Fruit fly (Drosophila melanogaster) whole organism, embryonic: ENCODE results near the gene CG33641.
A peak's percentile ranks its signal among the peaks of the same experiment; 100 is the strongest.

Source experiments
- ATbp ChIP-seq: fragments of 200-800 bp; sonication (Bioruptor generic); optimal IDR thresholded peaks from 2 replicates; lab custom pipeline; 2017; ENCODE audit warnings: missing biosample characterization, mild to moderate bottlenecking, missing genetic modification characterization, missing genetic modification reagents
- Atf6 ChIP-seq: fragments of 200-800 bp; sonication (Bioruptor generic); IDR thresholded peaks from 2 replicates; pipeline ENCODE4 v1.3.6; 2022; ENCODE audit warnings: missing biosample characterization, missing genetic modification characterization
- B-H2 ChIP-seq: fragments of 200-800 bp; sonication (Bioruptor generic); optimal IDR thresholded peaks from 2 replicates; lab custom pipeline; 2018; ENCODE audit warnings: missing biosample characterization, mild to moderate bottlenecking, missing genetic modification characterization
- CG10267 ChIP-seq: fragments of 200-800 bp; sonication (Bioruptor generic); optimal IDR thresholded peaks from 2 replicates; lab custom pipeline; 2018; ENCODE audit warnings: missing biosample characterization, mild to moderate bottlenecking, missing genetic modification characterization, moderate library complexity
- CG11723 ChIP-seq: fragments of 200-800 bp; sonication (Bioruptor generic); optimal IDR thresholded peaks from 2 replicates; lab custom pipeline; 2017; ENCODE audit warnings: missing biosample characterization, mild to moderate bottlenecking, missing genetic modification characterization
- CG1233 ChIP-seq: fragments of 200-800 bp; sonication (Bioruptor generic); optimal IDR thresholded peaks from 4 replicates; lab custom pipeline; 2018; ENCODE audit warnings: missing biosample characterization, mild to moderate bottlenecking, missing genetic modification characterization
- CG12391 ChIP-seq: fragments of 200-800 bp; sonication (Bioruptor generic); optimal IDR thresholded peaks from 3 replicates; lab custom pipeline; 2018; ENCODE audit warnings: missing biosample characterization, mild to moderate bottlenecking, missing genetic modification characterization, moderate library complexity
- CG12744 ChIP-seq: fragments of 200-800 bp; sonication (Bioruptor generic); optimal IDR thresholded peaks from 2 replicates; lab custom pipeline; 2016; ENCODE audit warnings: missing biosample characterization, missing genetic modification characterization
- CG12942 ChIP-seq: fragments of 200-800 bp; sonication (Bioruptor generic); optimal IDR thresholded peaks from 3 replicates; lab custom pipeline; 2016; ENCODE audit warnings: missing biosample characterization, missing genetic modification characterization
- CG13287 ChIP-seq: fragments of 200-800 bp; sonication (Bioruptor generic); IDR thresholded peaks from 2 replicates; pipeline ENCODE4 v1.3.6; 2022; ENCODE audit warnings: missing biosample characterization, missing genetic modification characterization; ENCODE audit not compliant: partially characterized antibody
- CG14965 ChIP-seq: fragments of 200-800 bp; sonication (Bioruptor generic); optimal IDR thresholded peaks from 2 replicates; lab custom pipeline; 2016; ENCODE audit warnings: missing biosample characterization, missing genetic modification characterization, borderline replicate concordance
- CG15011 ChIP-seq: fragments of 200-800 bp; sonication (Bioruptor generic); optimal IDR thresholded peaks from 3 replicates; lab custom pipeline; 2018; ENCODE audit warnings: missing biosample characterization, mild to moderate bottlenecking, missing genetic modification characterization
- CG15269 ChIP-seq: fragments of 200-800 bp; sonication (Bioruptor generic); optimal IDR thresholded peaks from 2 replicates; lab custom pipeline; 2018; ENCODE audit warnings: missing biosample characterization, mild to moderate bottlenecking, missing genetic modification characterization, moderate library complexity
- CG15514 ChIP-seq: fragments of 200-800 bp; sonication (Bioruptor generic); optimal IDR thresholded peaks from 3 replicates; lab custom pipeline; 2017; ENCODE audit warnings: missing biosample characterization, missing genetic modification characterization, mild to moderate bottlenecking, moderate library complexity, missing genetic modification reagents
- CG1647 ChIP-seq: fragments of 200-800 bp; sonication (Bioruptor generic); optimal IDR thresholded peaks from 3 replicates; lab custom pipeline; 2016; ENCODE audit warnings: missing biosample characterization, missing genetic modification characterization
- CG16815 ChIP-seq: fragments of 200-800 bp; sonication (Bioruptor generic); optimal IDR thresholded peaks from 3 replicates; lab custom pipeline; 2017; ENCODE audit warnings: missing biosample characterization, mild to moderate bottlenecking, missing genetic modification characterization
- CG17186 ChIP-seq: fragments of 200-800 bp; sonication (Bioruptor generic); optimal IDR thresholded peaks from 3 replicates; lab custom pipeline; 2017; ENCODE audit warnings: missing biosample characterization, missing genetic modification reagents, missing genetic modification characterization
- CG17359 ChIP-seq: fragments of 200-800 bp; sonication (Bioruptor generic); optimal IDR thresholded peaks from 3 replicates; lab custom pipeline; 2018; ENCODE audit warnings: missing biosample characterization, mild to moderate bottlenecking, missing genetic modification characterization, moderate library complexity
- CG2120 ChIP-seq: fragments of 200-800 bp; sonication (Bioruptor generic); optimal IDR thresholded peaks from 3 replicates; lab custom pipeline; 2016; ENCODE audit warnings: missing biosample characterization, missing genetic modification characterization
- CG3838 ChIP-seq: fragments of 200-800 bp; sonication (Bioruptor generic); optimal IDR thresholded peaks from 3 replicates; lab custom pipeline; 2016; ENCODE audit warnings: missing biosample characterization, missing genetic modification characterization
- CG4404 ChIP-seq: fragments of 200-800 bp; sonication (Bioruptor generic); IDR thresholded peaks from 2 replicates; pipeline ENCODE4 v1.3.6; 2022; ENCODE audit warnings: missing biosample characterization, missing genetic modification characterization
- CG6683 ChIP-seq: fragments of 200-800 bp; sonication (Bioruptor generic); optimal IDR thresholded peaks from 2 replicates; lab custom pipeline; 2017; ENCODE audit warnings: missing biosample characterization, mild to moderate bottlenecking, missing genetic modification characterization, missing genetic modification reagents
- CG6689 ChIP-seq: fragments of 200-800 bp; sonication (Bioruptor generic); IDR thresholded peaks from 2 replicates; pipeline ENCODE4 v1.3.6; 2022; ENCODE audit warnings: missing biosample characterization, missing genetic modification characterization
- CG7271 ChIP-seq: fragments of 200-800 bp; sonication (Bioruptor generic); optimal IDR thresholded peaks from 2 replicates; lab custom pipeline; 2018; ENCODE audit warnings: missing biosample characterization, mild to moderate bottlenecking, missing genetic modification characterization, moderate library complexity
- CG7928 ChIP-seq: fragments of 200-800 bp; sonication (Bioruptor generic); optimal IDR thresholded peaks from 2 replicates; lab custom pipeline; 2017; ENCODE audit warnings: missing biosample characterization, mild to moderate bottlenecking, missing genetic modification characterization
- Chrac-16 ChIP-seq: fragments of 200-800 bp; sonication (Bioruptor generic); optimal IDR thresholded peaks from 3 replicates; lab custom pipeline; 2016; ENCODE audit warnings: missing biosample characterization, missing genetic modification characterization
- Dip2 ChIP-seq: fragments of 200-800 bp; sonication (Bioruptor generic); IDR thresholded peaks from 2 replicates; pipeline ENCODE4 v1.3.6; 2022; ENCODE audit warnings: missing biosample characterization, missing genetic modification characterization
- Hmr ChIP-seq: fragments of 200-800 bp; sonication (Bioruptor generic); optimal IDR thresholded peaks from 3 replicates; lab custom pipeline; 2017; ENCODE audit warnings: mild to moderate bottlenecking, missing biosample characterization, missing genetic modification reagents, missing genetic modification characterization
- Kr ChIP-seq: fragments of 200-800 bp; sonication (Bioruptor generic); optimal IDR thresholded peaks from 2 replicates; lab custom pipeline; 2017; ENCODE audit warnings: missing biosample characterization, mild to moderate bottlenecking, missing genetic modification characterization
- Mrtf ChIP-seq: fragments of 200-800 bp; sonication (Bioruptor generic); IDR thresholded peaks from 3 replicates; pipeline ENCODE4 v1.3.6; 2022; ENCODE audit warnings: missing biosample characterization, missing genetic modification characterization
- Ravus ChIP-seq: fragments of 200-800 bp; sonication (Bioruptor generic); IDR thresholded peaks from 2 replicates; pipeline ENCODE4 v1.3.6; 2022; ENCODE audit warnings: missing biosample characterization, missing genetic modification characterization
- ato ChIP-seq: fragments of 200-800 bp; sonication (Bioruptor generic); IDR thresholded peaks from 2 replicates; pipeline ENCODE4 v1.3.6; 2022; ENCODE audit warnings: missing biosample characterization, missing genetic modification characterization; ENCODE audit not compliant: partially characterized antibody
- bcd ChIP-seq: fragments of 200-800 bp; sonication (Bioruptor generic); optimal IDR thresholded peaks from 2 replicates; lab custom pipeline; 2017; ENCODE audit warnings: missing biosample characterization, mild to moderate bottlenecking, missing genetic modification characterization
- cg ChIP-seq: fragments of 200-800 bp; sonication (Bioruptor generic); optimal IDR thresholded peaks from 3 replicates; lab custom pipeline; 2019; ENCODE audit warnings: missing biosample characterization, mild to moderate bottlenecking, missing genetic modification characterization, moderate library complexity
- ci ChIP-seq: fragments of 200-800 bp; sonication (Bioruptor generic); IDR thresholded peaks from 3 replicates; pipeline ENCODE4 v1.3.6; 2022; ENCODE audit warnings: missing biosample characterization, missing genetic modification characterization
- cwo ChIP-seq: fragments of 200-800 bp; sonication (Bioruptor generic); optimal IDR thresholded peaks from 3 replicates; lab custom pipeline; 2017; ENCODE audit warnings: missing biosample characterization, missing genetic modification characterization, mild to moderate bottlenecking, moderate library complexity, missing genetic modification reagents
- dmrt99B ChIP-seq: fragments of 200-800 bp; sonication (Bioruptor generic); optimal IDR thresholded peaks from 2 replicates; lab custom pipeline; 2018; ENCODE audit warnings: missing biosample characterization, mild to moderate bottlenecking, missing genetic modification characterization, moderate library complexity
- gsb ChIP-seq: fragments of 200-800 bp; sonication (Bioruptor generic); IDR thresholded peaks from 2 replicates; pipeline ENCODE4 v1.3.6; 2022; ENCODE audit warnings: missing biosample characterization, missing genetic modification characterization
- klu ChIP-seq: fragments of 200-800 bp; sonication (Bioruptor generic); IDR thresholded peaks from 2 replicates; pipeline ENCODE4 v1.3.6; 2022; ENCODE audit warnings: missing biosample characterization, missing genetic modification characterization
- lbe ChIP-seq: fragments of 200-800 bp; sonication (Bioruptor generic); optimal IDR thresholded peaks from 2 replicates; lab custom pipeline; 2016; ENCODE audit warnings: missing biosample characterization, mild to moderate bottlenecking, missing genetic modification characterization
- nerfin-2 ChIP-seq: fragments of 200-800 bp; sonication (Bioruptor generic); IDR thresholded peaks from 2 replicates; pipeline ENCODE4 v1.3.6; 2022; ENCODE audit warnings: missing biosample characterization, missing genetic modification characterization; ENCODE audit not compliant: partially characterized antibody
- nmo ChIP-seq: fragments of 200-800 bp; sonication (Bioruptor generic); optimal IDR thresholded peaks from 2 replicates; lab custom pipeline; 2018; ENCODE audit warnings: missing biosample characterization, mild to moderate bottlenecking, missing genetic modification characterization, moderate library complexity
- p53 ChIP-seq: fragments of 200-800 bp; sonication (Bioruptor generic); optimal IDR thresholded peaks from 2 replicates; lab custom pipeline; 2016; ENCODE audit warnings: missing biosample characterization, missing genetic modification characterization
- sim ChIP-seq: fragments of 200-800 bp; sonication (Bioruptor generic); IDR thresholded peaks from 2 replicates; pipeline ENCODE4 v1.3.6; 2022; ENCODE audit warnings: missing biosample characterization, missing genetic modification characterization
- sob ChIP-seq: fragments of 200-800 bp; sonication (Bioruptor generic); IDR thresholded peaks from 2 replicates; pipeline ENCODE4 v1.3.6; 2022; ENCODE audit warnings: missing biosample characterization, missing genetic modification characterization
- sr ChIP-seq: fragments of 200-800 bp; sonication (Bioruptor generic); IDR thresholded peaks from 3 replicates; pipeline ENCODE4 v1.3.6; 2022; ENCODE audit warnings: missing biosample characterization, missing genetic modification characterization
- sug ChIP-seq: fragments of 200-800 bp; optimal IDR thresholded peaks from 2 replicates; lab custom pipeline; 2019; ENCODE audit warnings: missing biosample characterization, mild to moderate bottlenecking, missing genetic modification characterization, moderate library complexity
- twi ChIP-seq: fragments of 200-800 bp; optimal IDR thresholded peaks from 2 replicates; lab custom pipeline; 2019; ENCODE audit warnings: missing biosample characterization, mild to moderate bottlenecking, missing genetic modification characterization, moderate library complexity
- z ChIP-seq: fragments of 200-800 bp; sonication (Bioruptor generic); IDR thresholded peaks from 3 replicates; pipeline ENCODE4 v1.3.6; 2022; ENCODE audit warnings: missing biosample characterization, missing genetic modification characterization

The CG33641 gene

dm6 chr2L:13514262-13514937, 14.4 kb upstream of the CG33641 start (continued):
- TF ChIP-seq lbe: peak; percentile 21
- peak; percentile 80 for TF ChIP-seq Hmr (GFP tag; lab: Kevin White, UChicago)
- no peak for TF ChIP-seq CG15011 (GFP tag; lab: Kevin White, UChicago)
- peak; percentile 43 for TF ChIP-seq bcd (GFP tag; lab: Kevin White, UChicago)
- 0 out of 2 replicates have a peak, but pooled peaks have one; percentile 12 for TF ChIP-seq ato (GFP tag; lab: Robert Waterston, UW)
- TF ChIP-seq Atf6 (GFP tag; lab: Robert Waterston, UW): peak; percentile 53; the same call in 1 of the 2 replicates
- no peak; the same call in 1 of the 2 replicates for TF ChIP-seq Ravus (GFP tag; lab: Robert Waterston, UW)
- TF ChIP-seq CG14965 (GFP tag; lab: Kevin White, UChicago): no peak
- TF ChIP-seq sr (GFP tag; lab: Robert Waterston, UW): peak; percentile 89
- TF ChIP-seq CG17186 (GFP tag; lab: Kevin White, UChicago): no peak
- TF ChIP-seq sug (tag; lab: Kevin White, UChicago): peak; percentile 65
- TF ChIP-seq CG12942 (GFP tag; lab: Kevin White, UChicago): no peak
- TF ChIP-seq sob (GFP tag; lab: Robert Waterston, UW): peak; percentile 69
- peak; percentile 47 for TF ChIP-seq CG12391 (tag; lab: Kevin White, UChicago)
- peak; percentile 4 for TF ChIP-seq CG15514 (GFP tag; lab: Kevin White, UChicago)
- no peak for TF ChIP-seq CG7271 (tag; lab: Kevin White, UChicago)
- TF ChIP-seq CG3838 (GFP tag; lab: Kevin White, UChicago): no peak
- TF ChIP-seq CG6683 (GFP tag; lab: Kevin White, UChicago): peak; percentile 46
- no peak for TF ChIP-seq Dip2 (GFP tag; lab: Robert Waterston, UW)
- no peak; the same call in 1 of the 2 replicates for TF ChIP-seq CG6689
- peak; percentile 9; the same call in 1 of the 2 replicates for TF ChIP-seq gsb
- no peak for TF ChIP-seq z (GFP tag; lab: Robert Waterston, UW)
- peak; percentile 76 for TF ChIP-seq CG16815 (GFP tag; lab: Kevin White, UChicago)
- TF ChIP-seq Mrtf (GFP tag; lab: Robert Waterston, UW): peak; percentile 24; the same call in 2 of the 3 replicates
- TF ChIP-seq CG1647: no peak
- TF ChIP-seq p53 (GFP tag; lab: Kevin White, UChicago): no peak
- no peak for TF ChIP-seq nerfin-2 (GFP tag; lab: Robert Waterston, UW)
- TF ChIP-seq CG12744 (GFP tag; lab: Kevin White, UChicago): no peak
- peak; percentile 36 for TF ChIP-seq Chrac-16 (GFP tag; lab: Kevin White, UChicago)
- TF ChIP-seq twi (tag; lab: Kevin White, UChicago): no peak
- TF ChIP-seq CG11723 (GFP tag; lab: Kevin White, UChicago): no peak
- peak; percentile 27 for TF ChIP-seq CG7928 (GFP tag; lab: Kevin White, UChicago)
- peak; percentile 45 for TF ChIP-seq CG13287 (GFP tag; lab: Robert Waterston, UW)
- TF ChIP-seq CG10267 (tag; lab: Kevin White, UChicago): no peak
- peak; percentile 58 for TF ChIP-seq CG15269 (tag; lab: Kevin White, UChicago)
- peak; percentile 48 for TF ChIP-seq ATbp (GFP tag; lab: Kevin White, UChicago)
- TF ChIP-seq CG2120 (GFP tag; lab: Kevin White, UChicago): peak; percentile 74
- TF ChIP-seq B-H2 (GFP tag; lab: Kevin White, UChicago): peak; percentile 62
- peak; percentile 92 for TF ChIP-seq cwo (GFP tag; lab: Kevin White, UChicago)
- no peak for TF ChIP-seq Kr
- TF ChIP-seq CG1233 (GFP tag; lab: Kevin White, UChicago): peak; percentile 18
- peak; percentile 30; the same call in 1 of the 3 replicates for TF ChIP-seq ci (GFP tag; lab: Robert Waterston, UW)
- TF ChIP-seq dmrt99B: peak; percentile 18
- peak; percentile 55 for TF ChIP-seq CG4404 (GFP tag; lab: Robert Waterston, UW)
- TF ChIP-seq CG17359 (tag; lab: Kevin White, UChicago): peak; percentile 38
- peak; percentile 20 for TF ChIP-seq nmo (GFP tag; lab: Kevin White, UChicago)
- TF ChIP-seq cg (GFP tag; lab: Kevin White, UChicago): peak; percentile 3
- TF ChIP-seq klu (GFP tag; lab: Robert Waterston, UW): peak; percentile 60
- no peak for TF ChIP-seq sim (GFP tag; lab: Robert Waterston, UW)
